Worm (Caenorhabditis elegans) whole organism, L3 larva: ENCODE measurements around the gene gcsh-1.
A peak's percentile ranks its signal among the peaks of the same experiment; 100 is the strongest.

Source experiments
- R02D3.7 ChIP-seq: fragments of 150-350 bp; optimal IDR thresholded peaks from 2 replicates; lab custom pipeline; 2014; ENCODE audit warnings: missing biosample characterization, missing genetic modification characterization
- ZK546.5 ChIP-seq: sonication (generic microtip); optimal IDR thresholded peaks from 2 replicates; lab custom pipeline; 2017; ENCODE audit warnings: missing biosample characterization, missing genetic modification characterization
- aly-2 ChIP-seq: fragments of 150-350 bp; optimal IDR thresholded peaks from 2 replicates; lab custom pipeline; 2014; ENCODE audit warnings: missing biosample characterization, missing genetic modification characterization
- ama-1 ChIP-seq: fragments of 150-350 bp; optimal IDR thresholded peaks from 2 replicates; lab custom pipeline; 2018
- ceh-16 ChIP-seq: sonication (generic microtip); optimal IDR thresholded peaks from 2 replicates; lab custom pipeline; 2017; ENCODE audit warnings: missing biosample characterization, missing genetic modification characterization
- ceh-28 ChIP-seq: fragments of 150-350 bp; optimal IDR thresholded peaks from 2 replicates; lab custom pipeline; 2014; ENCODE audit warnings: missing biosample characterization, missing genetic modification reagents, missing genetic modification characterization
- ceh-82 ChIP-seq: fragments of 150-350 bp; optimal IDR thresholded peaks from 2 replicates; lab custom pipeline; 2014; ENCODE audit warnings: missing biosample characterization, missing genetic modification characterization
- ceh-9 ChIP-seq: sonication (generic microtip); optimal IDR thresholded peaks from 2 replicates; lab custom pipeline; 2018; ENCODE audit warnings: missing biosample characterization, missing genetic modification characterization
- daf-12 ChIP-seq: fragments of 150-350 bp; optimal IDR thresholded peaks from 2 replicates; lab custom pipeline; 2014; ENCODE audit warnings: missing biosample characterization, missing genetic modification reagents, missing genetic modification characterization
- egl-27 ChIP-seq: sonication (generic microtip); optimal IDR thresholded peaks from 4 replicates; lab custom pipeline; 2017; ENCODE audit warnings: missing biosample characterization, missing genetic modification reagents, missing genetic modification characterization
- elt-1 ChIP-seq: fragments of 150-350 bp; optimal IDR thresholded peaks from 2 replicates; lab custom pipeline; 2014; ENCODE audit warnings: missing biosample characterization, missing genetic modification characterization
- elt-2 ChIP-seq: sonication (generic microtip); optimal IDR thresholded peaks from 2 replicates; lab custom pipeline; 2016; ENCODE audit warnings: missing genetic modification reagents, mild to moderate bottlenecking, missing genetic modification characterization, missing compliant biosample characterization
- fkh-10 ChIP-seq: sonication (generic microtip); optimal IDR thresholded peaks from 2 replicates; lab custom pipeline; 2017; ENCODE audit warnings: missing biosample characterization, missing genetic modification reagents, missing genetic modification characterization
- fkh-2 ChIP-seq: fragments of 150-350 bp; optimal IDR thresholded peaks from 2 replicates; lab custom pipeline; 2014; ENCODE audit warnings: missing biosample characterization, missing genetic modification reagents, missing genetic modification characterization
- fos-1 ChIP-seq: fragments of 150-350 bp; optimal IDR thresholded peaks from 2 replicates; lab custom pipeline; 2014; ENCODE audit warnings: missing biosample characterization, missing genetic modification characterization
- hmg-11 ChIP-seq: sonication (generic microtip); optimal IDR thresholded peaks from 2 replicates; lab custom pipeline; 2016; ENCODE audit warnings: missing genetic modification characterization, missing compliant biosample characterization
- jun-1 ChIP-seq: fragments of 150-350 bp; optimal IDR thresholded peaks from 2 replicates; lab custom pipeline; 2014; ENCODE audit warnings: missing biosample characterization, missing genetic modification reagents, missing genetic modification characterization
- lin-15B ChIP-seq: fragments of 150-350 bp; optimal IDR thresholded peaks from 2 replicates; lab custom pipeline; 2014; ENCODE audit warnings: missing biosample characterization, missing genetic modification characterization
- lin-39 ChIP-seq: fragments of 150-350 bp; optimal IDR thresholded peaks from 2 replicates; lab custom pipeline; 2018; ENCODE audit warnings: missing biosample characterization, missing genetic modification reagents, missing genetic modification characterization
- lsy-12 ChIP-seq: sonication (generic microtip); optimal IDR thresholded peaks from 2 replicates; lab custom pipeline; 2016; ENCODE audit warnings: mild to moderate bottlenecking, missing genetic modification characterization, missing compliant biosample characterization
- mdl-1 ChIP-seq: fragments of 150-350 bp; optimal IDR thresholded peaks from 2 replicates; lab custom pipeline; 2014; ENCODE audit warnings: missing biosample characterization, missing genetic modification characterization
- mml-1 ChIP-seq: fragments of 150-350 bp; sonication (generic microtip); optimal IDR thresholded peaks from 3 replicates; lab custom pipeline; 2014; ENCODE audit warnings: missing biosample characterization, missing genetic modification characterization
- nfya-1 ChIP-seq: sonication (generic microtip); optimal IDR thresholded peaks from 2 replicates; lab custom pipeline; 2017; ENCODE audit warnings: missing genetic modification characterization, mild to moderate bottlenecking, missing compliant biosample characterization, antibody characterized with exemption, moderate library complexity; ENCODE audit not compliant: insufficient read depth
- nhr-12 ChIP-seq: fragments of 150-350 bp; optimal IDR thresholded peaks from 2 replicates; lab custom pipeline; 2014; ENCODE audit warnings: missing biosample characterization, missing genetic modification characterization
- nhr-23 ChIP-seq: fragments of 150-350 bp; optimal IDR thresholded peaks from 2 replicates; lab custom pipeline; 2014; ENCODE audit warnings: missing biosample characterization, missing genetic modification reagents, missing genetic modification characterization
- nhr-237 ChIP-seq: fragments of 150-350 bp; optimal IDR thresholded peaks from 2 replicates; lab custom pipeline; 2014; ENCODE audit warnings: missing biosample characterization, missing genetic modification characterization
- nhr-43 ChIP-seq: sonication (generic microtip); optimal IDR thresholded peaks from 2 replicates; lab custom pipeline; 2016; ENCODE audit warnings: mild to moderate bottlenecking, missing genetic modification characterization, missing compliant biosample characterization; ENCODE audit not compliant: poor library complexity, severe bottlenecking
- nhr-67 ChIP-seq: fragments of 150-350 bp; optimal IDR thresholded peaks from 2 replicates; lab custom pipeline; 2014; ENCODE audit warnings: missing biosample characterization, missing genetic modification characterization
- nhr-76 ChIP-seq: fragments of 150-350 bp; sonication (generic microtip); optimal IDR thresholded peaks from 5 replicates; lab custom pipeline; 2014; ENCODE audit warnings: missing biosample characterization, missing genetic modification characterization
- pha-4 ChIP-seq: fragments of 150-350 bp; optimal IDR thresholded peaks from 2 replicates; lab custom pipeline; 2014; ENCODE audit warnings: missing biosample characterization, missing genetic modification reagents, missing genetic modification characterization
- pqm-1 ChIP-seq: fragments of 150-350 bp; optimal IDR thresholded peaks from 2 replicates; lab custom pipeline; 2017; ENCODE audit warnings: missing biosample characterization, missing genetic modification characterization, inconsistent platforms
- sea-2 ChIP-seq: fragments of 150-350 bp; sonication (generic microtip); optimal IDR thresholded peaks from 4 replicates; lab custom pipeline; 2014; ENCODE audit warnings: missing biosample characterization, missing genetic modification reagents, missing genetic modification characterization
- skn-1 ChIP-seq: fragments of 150-350 bp; optimal IDR thresholded peaks from 2 replicates; lab custom pipeline; 2014; ENCODE audit warnings: missing biosample characterization, missing genetic modification characterization
- snpc-4 ChIP-seq: fragments of 150-350 bp; optimal IDR thresholded peaks from 2 replicates; lab custom pipeline; 2014; ENCODE audit warnings: missing biosample characterization, missing genetic modification characterization
- tbx-2 ChIP-seq: sonication (generic microtip); optimal IDR thresholded peaks from 2 replicates; lab custom pipeline; 2016; ENCODE audit warnings: mild to moderate bottlenecking, missing genetic modification characterization, missing compliant biosample characterization
- unc-39 ChIP-seq: sonication (generic microtip); optimal IDR thresholded peaks from 4 replicates; lab custom pipeline; 2017; ENCODE audit warnings: missing biosample characterization, missing genetic modification characterization
- zag-1 ChIP-seq: fragments of 150-350 bp; optimal IDR thresholded peaks from 2 replicates; lab custom pipeline; 2014; ENCODE audit warnings: missing biosample characterization, missing genetic modification characterization
- ztf-11 ChIP-seq: fragments of 150-350 bp; optimal IDR thresholded peaks from 2 replicates; lab custom pipeline; 2014; ENCODE audit warnings: missing biosample characterization, missing genetic modification characterization

Gene gcsh-1

DNA sequence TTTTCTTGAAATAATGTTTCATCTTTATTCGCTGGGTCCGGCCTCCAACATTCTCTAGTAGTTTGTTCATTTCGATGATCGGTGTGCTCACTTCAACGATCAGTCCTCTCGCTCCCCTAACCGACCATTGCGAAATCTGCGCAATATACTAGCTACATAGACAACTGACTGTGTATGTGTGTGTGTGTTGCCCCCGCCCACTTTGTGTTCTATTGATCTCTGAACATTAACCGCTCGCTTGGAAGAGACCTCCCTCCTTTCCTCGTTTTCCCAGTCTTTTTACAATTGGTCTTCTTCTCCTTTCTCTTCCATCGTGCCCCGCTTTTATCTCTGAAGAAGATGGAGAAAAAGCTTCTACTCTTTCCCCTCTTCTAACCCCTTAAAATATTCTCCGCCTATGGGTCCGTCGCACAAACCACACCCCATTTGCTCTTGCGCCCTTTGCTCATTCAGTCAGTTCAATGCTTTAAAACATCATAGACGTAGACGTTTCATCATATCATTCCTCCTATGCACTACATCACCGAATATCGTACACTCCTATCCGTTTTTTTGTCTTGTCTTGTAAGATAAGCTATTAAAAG, 42.6 kb upstream of the gcsh-1 start:
- no peak for TF ChIP-seq lin-15B
- TF ChIP-seq hmg-11: peak; percentile 12
- no peak for TF ChIP-seq elt-2 (tag; lab: Kevin White, UChicago)
- no peak for TF ChIP-seq unc-39 (tag; lab: Kevin White, UChicago)
- peak; percentile 65 for TF ChIP-seq fkh-2 (tag; lab: Kevin White, UChicago)
- TF ChIP-seq snpc-4: no peak
- TF ChIP-seq pha-4: peak; percentile 60
- no peak for TF ChIP-seq ceh-82 (tag; lab: Kevin White, UChicago)
- TF ChIP-seq skn-1 (tag; lab: Kevin White, UChicago): no peak
- peak; percentile 38 for TF ChIP-seq nhr-43
- no peak for TF ChIP-seq nhr-76 (tag; lab: Kevin White, UChicago)
- no peak for TF ChIP-seq elt-1 (tag; lab: Kevin White, UChicago)
- TF ChIP-seq fos-1 (tag; lab: Kevin White, UChicago): no peak
- no peak for TF ChIP-seq mml-1 (tag; lab: Kevin White, UChicago)
- peak; percentile 10 for TF ChIP-seq nhr-23
- TF ChIP-seq lsy-12: peak; percentile 13
- no peak for TF ChIP-seq nhr-12 (tag; lab: Kevin White, UChicago)
- TF ChIP-seq ceh-9: no peak
- peak; percentile 75 for TF ChIP-seq nfya-1 (tag; lab: Kevin White, UChicago)
- no peak for TF ChIP-seq jun-1 (tag; lab: Kevin White, UChicago)
- TF ChIP-seq nhr-237 (tag; lab: Kevin White, UChicago): no peak
- TF ChIP-seq ama-1 (lab: Kevin White, UChicago): no peak
- TF ChIP-seq sea-2: peak; percentile 48
- TF ChIP-seq aly-2 (tag; lab: Kevin White, UChicago): no peak
- no peak for TF ChIP-seq ztf-11 (tag; lab: Kevin White, UChicago)
- peak; percentile 80 for TF ChIP-seq lin-39 (tag; lab: Kevin White, UChicago)
- TF ChIP-seq ceh-28 (tag; lab: Kevin White, UChicago): peak; percentile 8
- TF ChIP-seq pqm-1 (tag; lab: Kevin White, UChicago): no peak
- TF ChIP-seq fkh-10 (GFP tag; lab: Kevin White, UChicago): peak; percentile 20
- peak; percentile 10 for TF ChIP-seq mdl-1 (tag; lab: Kevin White, UChicago)
- TF ChIP-seq tbx-2 (tag; lab: Kevin White, UChicago): peak; percentile 47
- TF ChIP-seq zag-1 (tag; lab: Kevin White, UChicago): peak; percentile 5
- TF ChIP-seq ceh-16 (tag; lab: Kevin White, UChicago): no peak

DNA sequence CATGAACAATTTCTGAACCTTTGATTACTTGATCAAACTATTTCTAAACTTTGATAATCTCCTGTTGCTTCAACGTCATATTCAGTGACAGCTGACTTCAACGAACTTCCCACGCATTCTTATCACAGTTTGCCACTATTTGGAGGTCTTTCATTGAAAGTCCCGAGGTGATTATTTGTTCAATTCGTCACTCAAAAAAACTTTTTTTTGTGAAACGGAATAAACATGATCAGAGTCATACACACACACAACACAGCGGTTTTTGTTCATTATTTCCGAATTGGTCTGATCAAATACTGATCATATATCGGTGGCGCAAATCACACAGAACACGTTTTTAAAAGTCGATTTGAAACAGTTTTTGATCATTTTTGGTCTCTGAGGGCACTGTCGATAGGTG, 41.5 kb upstream of the gcsh-1 start:
- TF ChIP-seq daf-12 (no peak), R02D3.7 (tag; lab: Kevin White, UChicago) (no peak), sea-2 (no peak), ZK546.5 (tag; lab: Kevin White, UChicago) (no peak), mml-1 (tag; lab: Kevin White, UChicago) (no peak), ceh-82 (tag; lab: Kevin White, UChicago) (no peak), nhr-43 (no peak), tbx-2 (tag; lab: Kevin White, UChicago) (no peak), elt-2 (tag; lab: Kevin White, UChicago) (no peak), nfya-1 (tag; lab: Kevin White, UChicago) (no peak), lsy-12 (no peak), unc-39 (tag; lab: Kevin White, UChicago) (no peak), nhr-67 (tag; lab: Kevin White, UChicago) (no peak), jun-1 (tag; lab: Kevin White, UChicago) (no peak), aly-2 (tag; lab: Kevin White, UChicago) (no peak)

ce11 chrX:14549709-14550199, 34.9 kb upstream of the gcsh-1 start, which contains the start of gene ram-5:
TSS of gene ram-5 (plus strand) at chrX:14550149.
- no peak for TF ChIP-seq pha-4
- TF ChIP-seq lin-15B: no peak
- TF ChIP-seq egl-27 (tag; lab: Kevin White, UChicago): no peak
- no peak for TF ChIP-seq nhr-23
